Fruit fly (Drosophila melanogaster) whole organism, prepupa: ENCODE results near the gene CG14322.

Experiments
- Blimp-1 ChIP-seq: fragments of 200-800 bp; sonication (Bioruptor generic); optimal IDR thresholded peaks from 3 replicates; lab custom pipeline; 2017; ENCODE audit warnings: missing biosample characterization, missing genetic modification characterization, mild to moderate bottlenecking, moderate library complexity, missing genetic modification reagents
- CG10631 ChIP-seq: fragments of 200-800 bp; sonication (Bioruptor generic); optimal IDR thresholded peaks from 2 replicates; lab custom pipeline; 2016; ENCODE audit warnings: missing biosample characterization, missing genetic modification characterization
- CG10669 ChIP-seq: fragments of 200-800 bp; sonication (Bioruptor generic); optimal IDR thresholded peaks from 3 replicates; lab custom pipeline; 2018; ENCODE audit warnings: missing biosample characterization, mild to moderate bottlenecking, missing genetic modification characterization, moderate library complexity
- CG11294 ChIP-seq: fragments of 200-800 bp; sonication (Bioruptor generic); IDR thresholded peaks from 2 replicates; pipeline ENCODE4 v1.3.6; 2022; ENCODE audit warnings: missing biosample characterization, missing genetic modification characterization
- CG11762 ChIP-seq: fragments of 200-800 bp; sonication (Bioruptor generic); optimal IDR thresholded peaks from 3 replicates; lab custom pipeline; 2016; ENCODE audit warnings: missing biosample characterization, missing genetic modification characterization; ENCODE audit not compliant: insufficient read depth
- CG11902 ChIP-seq: fragments of 200-800 bp; sonication (Bioruptor generic); optimal IDR thresholded peaks from 3 replicates; lab custom pipeline; 2016; ENCODE audit warnings: missing biosample characterization, missing genetic modification characterization
- CG15336 ChIP-seq: fragments of 200-800 bp; sonication (Bioruptor generic); IDR thresholded peaks from 2 replicates; pipeline ENCODE4 v1.3.6; 2022; ENCODE audit warnings: missing biosample characterization, missing genetic modification characterization
- CG16779 ChIP-seq: fragments of 200-800 bp; sonication (Bioruptor generic); optimal IDR thresholded peaks from 3 replicates; lab custom pipeline; 2017; ENCODE audit warnings: missing biosample characterization, mild to moderate bottlenecking, missing genetic modification characterization
- CG3032 ChIP-seq: fragments of 200-800 bp; optimal IDR thresholded peaks from 2 replicates; lab custom pipeline; 2019; ENCODE audit warnings: missing biosample characterization, mild to moderate bottlenecking, missing genetic modification characterization, moderate library complexity
- CG31627 ChIP-seq: fragments of 200-800 bp; sonication (Bioruptor generic); optimal IDR thresholded peaks from 3 replicates; lab custom pipeline; 2016; ENCODE audit warnings: missing biosample characterization, missing genetic modification characterization
- CG32006 ChIP-seq: fragments of 200-800 bp; sonication (Bioruptor generic); optimal IDR thresholded peaks from 3 replicates; lab custom pipeline; 2017; ENCODE audit warnings: missing biosample characterization, mild to moderate bottlenecking, missing genetic modification characterization
- CG34406 ChIP-seq: fragments of 200-800 bp; sonication (Bioruptor generic); optimal IDR thresholded peaks from 3 replicates; lab custom pipeline; 2016; ENCODE audit warnings: missing biosample characterization, missing genetic modification characterization
- CG3919 ChIP-seq: fragments of 200-800 bp; sonication (Bioruptor generic); optimal IDR thresholded peaks from 3 replicates; lab custom pipeline; 2016; ENCODE audit warnings: missing biosample characterization, missing genetic modification characterization
- CG4318 ChIP-seq: fragments of 200-800 bp; sonication (Bioruptor generic); optimal IDR thresholded peaks from 3 replicates; lab custom pipeline; 2017; ENCODE audit warnings: missing biosample characterization, mild to moderate bottlenecking, missing genetic modification characterization
- CG6163 ChIP-seq: fragments of 200-800 bp; sonication (Bioruptor generic); IDR thresholded peaks from 3 replicates; pipeline ENCODE4 v1.3.6; 2022; ENCODE audit warnings: missing biosample characterization, missing genetic modification characterization
- CG6276 ChIP-seq: fragments of 200-800 bp; sonication (Bioruptor generic); optimal IDR thresholded peaks from 2 replicates; lab custom pipeline; 2017; ENCODE audit warnings: missing biosample characterization, mild to moderate bottlenecking, missing genetic modification characterization
- CG6792 ChIP-seq: fragments of 200-800 bp; sonication (Bioruptor generic); optimal IDR thresholded peaks from 3 replicates; lab custom pipeline; 2016; ENCODE audit warnings: missing biosample characterization, missing genetic modification characterization
- CG6854 ChIP-seq: fragments of 200-800 bp; sonication (Bioruptor generic); optimal IDR thresholded peaks from 2 replicates; lab custom pipeline; 2017; ENCODE audit warnings: missing biosample characterization, mild to moderate bottlenecking, missing genetic modification characterization
- CG7368 ChIP-seq: fragments of 200-800 bp; sonication (Bioruptor generic); optimal IDR thresholded peaks from 3 replicates; lab custom pipeline; 2016; ENCODE audit warnings: missing biosample characterization, missing genetic modification characterization
- CG8319 ChIP-seq: fragments of 200-800 bp; sonication (Bioruptor generic); optimal IDR thresholded peaks from 3 replicates; lab custom pipeline; 2016; ENCODE audit warnings: missing biosample characterization, missing genetic modification characterization
- CG8632 ChIP-seq: fragments of 200-800 bp; sonication (Bioruptor generic); optimal IDR thresholded peaks from 3 replicates; lab custom pipeline; 2016; ENCODE audit warnings: missing biosample characterization, missing genetic modification characterization
- CG9139 ChIP-seq: fragments of 200-800 bp; sonication (Bioruptor generic); optimal IDR thresholded peaks from 3 replicates; lab custom pipeline; 2017; ENCODE audit warnings: missing biosample characterization, mild to moderate bottlenecking, missing genetic modification characterization
- Eip93F ChIP-seq: fragments of 200-800 bp; sonication (Bioruptor generic); optimal IDR thresholded peaks from 2 replicates; lab custom pipeline; 2016; ENCODE audit warnings: missing biosample characterization, mild to moderate bottlenecking, missing genetic modification characterization
- Ets21C ChIP-seq: fragments of 200-800 bp; sonication (Bioruptor generic); optimal IDR thresholded peaks from 3 replicates; lab custom pipeline; 2016; ENCODE audit warnings: missing biosample characterization, missing genetic modification characterization
- Ets96B ChIP-seq: fragments of 200-800 bp; optimal IDR thresholded peaks from 2 replicates; lab custom pipeline; 2019; ENCODE audit warnings: missing biosample characterization, mild to moderate bottlenecking, missing genetic modification characterization, moderate library complexity
- Hr38 ChIP-seq: sonication (Bioruptor generic); optimal IDR thresholded peaks from 2 replicates; lab custom pipeline; 2016; ENCODE audit warnings: missing biosample characterization, missing genetic modification characterization
- Hr39 ChIP-seq: fragments of 200-800 bp; sonication (Bioruptor generic); optimal IDR thresholded peaks from 2 replicates; lab custom pipeline; 2016; ENCODE audit warnings: missing biosample characterization, missing genetic modification characterization
- Hr4 ChIP-seq: fragments of 200-800 bp; sonication (Bioruptor generic); optimal IDR thresholded peaks from 3 replicates; lab custom pipeline; 2016; ENCODE audit warnings: missing biosample characterization, missing genetic modification characterization
- Lpt ChIP-seq: fragments of 200-800 bp; sonication (Bioruptor generic); optimal IDR thresholded peaks from 3 replicates; lab custom pipeline; 2016; ENCODE audit warnings: missing biosample characterization, missing genetic modification characterization
- Met ChIP-seq: fragments of 200-800 bp; sonication (Bioruptor generic); optimal IDR thresholded peaks from 3 replicates; lab custom pipeline; 2016; ENCODE audit warnings: missing biosample characterization, missing genetic modification characterization
- OdsH ChIP-seq: fragments of 200-800 bp; sonication (Bioruptor generic); optimal IDR thresholded peaks from 3 replicates; lab custom pipeline; 2016; ENCODE audit warnings: missing biosample characterization, missing genetic modification characterization
- Smox ChIP-seq: fragments of 200-800 bp; sonication (Bioruptor generic); optimal IDR thresholded peaks from 3 replicates; lab custom pipeline; 2016; ENCODE audit warnings: missing biosample characterization, missing genetic modification characterization
- Sox14 ChIP-seq: fragments of 200-800 bp; sonication (Bioruptor generic); optimal IDR thresholded peaks from 3 replicates; lab custom pipeline; 2016; ENCODE audit warnings: missing biosample characterization, missing genetic modification characterization
- achi ChIP-seq: fragments of 200-800 bp; sonication (Bioruptor generic); optimal IDR thresholded peaks from 3 replicates; lab custom pipeline; 2016; ENCODE audit warnings: missing biosample characterization, missing genetic modification characterization
- acj6 ChIP-seq: fragments of 200-800 bp; sonication (Bioruptor generic); optimal IDR thresholded peaks from 3 replicates; lab custom pipeline; 2016; ENCODE audit warnings: missing biosample characterization, missing genetic modification characterization
- cyc ChIP-seq: fragments of 200-800 bp; sonication (Bioruptor generic); optimal IDR thresholded peaks from 3 replicates; lab custom pipeline; 2016; ENCODE audit warnings: missing biosample characterization, missing genetic modification characterization
- dac ChIP-seq: fragments of 200-800 bp; sonication (Bioruptor generic); optimal IDR thresholded peaks from 2 replicates; lab custom pipeline; 2017; ENCODE audit warnings: missing biosample characterization, mild to moderate bottlenecking, missing genetic modification characterization
- dsx ChIP-seq: fragments of 200-800 bp; optimal IDR thresholded peaks from 3 replicates; lab custom pipeline; 2019; ENCODE audit warnings: missing biosample characterization, mild to moderate bottlenecking, missing genetic modification characterization, moderate library complexity; ENCODE audit not compliant: poor library complexity, severe bottlenecking
- eg ChIP-seq: fragments of 200-800 bp; sonication (Bioruptor generic); IDR thresholded peaks from 3 replicates; pipeline ENCODE4 v1.3.6; 2022; ENCODE audit warnings: missing biosample characterization, missing genetic modification characterization
- esn ChIP-seq: fragments of 200-800 bp; sonication (Bioruptor generic); optimal IDR thresholded peaks from 2 replicates; lab custom pipeline; 2016; ENCODE audit warnings: missing biosample characterization, mild to moderate bottlenecking, missing genetic modification characterization, moderate library complexity
- fd59A ChIP-seq: fragments of 200-800 bp; sonication (Bioruptor generic); optimal IDR thresholded peaks from 2 replicates; lab custom pipeline; 2017; ENCODE audit warnings: missing biosample characterization, mild to moderate bottlenecking, missing genetic modification characterization, missing genetic modification reagents
- fd85E ChIP-seq: fragments of 200-800 bp; sonication (Bioruptor generic); optimal IDR thresholded peaks from 3 replicates; lab custom pipeline; 2016; ENCODE audit warnings: missing biosample characterization, missing genetic modification characterization
- lz ChIP-seq: fragments of 200-800 bp; sonication (Bioruptor generic); optimal IDR thresholded peaks from 3 replicates; lab custom pipeline; 2016; ENCODE audit warnings: missing biosample characterization, missing genetic modification characterization
- net ChIP-seq: fragments of 200-800 bp; sonication (Bioruptor generic); optimal IDR thresholded peaks from 3 replicates; lab custom pipeline; 2016; ENCODE audit warnings: missing biosample characterization, missing genetic modification characterization
- pdm3 ChIP-seq: fragments of 200-800 bp; sonication (Bioruptor generic); optimal IDR thresholded peaks from 3 replicates; lab custom pipeline; 2016; ENCODE audit warnings: missing biosample characterization, missing genetic modification characterization
- salr ChIP-seq, 2 experiments: fragments of 200-800 bp; sonication (Bioruptor generic); optimal IDR thresholded peaks; 3 replicates each; lab custom pipeline; 2016 to 2018; ENCODE audit warnings: missing biosample characterization in 2 of 2, missing genetic modification characterization in 2 of 2, mild to moderate bottlenecking in 1 of 2
- spab ChIP-seq: fragments of 200-800 bp; sonication (Bioruptor generic); optimal IDR thresholded peaks from 2 replicates; lab custom pipeline; 2017; ENCODE audit warnings: missing biosample characterization, mild to moderate bottlenecking, missing genetic modification characterization, missing genetic modification reagents
- topi ChIP-seq: fragments of 200-800 bp; sonication (Bioruptor generic); optimal IDR thresholded peaks from 3 replicates; lab custom pipeline; 2016; ENCODE audit warnings: missing biosample characterization, missing genetic modification characterization
- vri ChIP-seq: fragments of 200-800 bp; sonication (Bioruptor generic); optimal IDR thresholded peaks from 3 replicates; lab custom pipeline; 2016; ENCODE audit warnings: missing biosample characterization, mild to moderate bottlenecking, missing genetic modification characterization

CG14322 gene

dm6 chr3R:17701131-17701593, 53.7 kb downstream of the CG14322 start (continued):
- TF ChIP-seq Ets96B, result peak; percentile 20
- TF ChIP-seq Hr4, result peak; percentile 5
- no peak for TF ChIP-seq dac (GFP tag; lab: Kevin White, UChicago)
- TF ChIP-seq Met (GFP tag; lab: Kevin White, UChicago), result no peak
- peak; percentile 21 for TF ChIP-seq Eip93F (GFP tag; lab: Kevin White, UChicago)
- TF ChIP-seq CG3919 (GFP tag; lab: Kevin White, UChicago), result peak; percentile 2
- TF ChIP-seq vri, result peak; percentile 60
- no peak for TF ChIP-seq CG7368
- peak; percentile 40 for TF ChIP-seq dsx
- no peak for TF ChIP-seq CG10669
- no peak for TF ChIP-seq CG8632 (GFP tag; lab: Kevin White, UChicago)
- TF ChIP-seq CG11294, result 0 out of 2 replicates have a peak, but pooled peaks have one; percentile 31
- TF ChIP-seq lz, result no peak
- TF ChIP-seq CG16779 (tag; lab: Kevin White, UChicago), result no peak
- no peak for TF ChIP-seq CG32006 (GFP tag; lab: Kevin White, UChicago)
- no peak for TF ChIP-seq spab (GFP tag; lab: Kevin White, UChicago)
- TF ChIP-seq net (GFP tag; lab: Kevin White, UChicago), result no peak
- TF ChIP-seq achi, result no peak
- TF ChIP-seq Blimp-1 (GFP tag; lab: Kevin White, UChicago), result no peak
- no peak for TF ChIP-seq CG8319 (GFP tag; lab: Kevin White, UChicago)
- TF ChIP-seq CG6163 (GFP tag; lab: Robert Waterston, UW), result peak; percentile 53
- TF ChIP-seq OdsH (GFP tag; lab: Kevin White, UChicago), result no peak
- TF ChIP-seq topi (GFP tag; lab: Kevin White, UChicago), result no peak
- TF ChIP-seq esn (GFP tag; lab: Kevin White, UChicago), result no peak
- TF ChIP-seq eg (GFP tag; lab: Robert Waterston, UW), result no peak
- TF ChIP-seq CG6854 (GFP tag; lab: Kevin White, UChicago), result peak; percentile 71
- no peak for TF ChIP-seq CG6276 (GFP tag; lab: Kevin White, UChicago)
- TF ChIP-seq Hr38, result no peak
- TF ChIP-seq pdm3 (GFP tag; lab: Kevin White, UChicago), result no peak
- peak; percentile 11 for TF ChIP-seq CG34406 (GFP tag; lab: Kevin White, UChicago)
- TF ChIP-seq salr (GFP tag; optimal IDR thresholded peaks at IDR 0.05; lab: Kevin White, UChicago), result peak in 1 of 2 experiments; percentile 42
- peak; percentile 47; the same call in 1 of the 2 replicates for TF ChIP-seq CG15336 (GFP tag; lab: Robert Waterston, UW)
- TF ChIP-seq CG31627 (GFP tag; lab: Kevin White, UChicago), result no peak
- TF ChIP-seq Sox14 (GFP tag; lab: Kevin White, UChicago), result peak; percentile 68
- peak; percentile 6 for TF ChIP-seq CG6792 (GFP tag; lab: Kevin White, UChicago)
- TF ChIP-seq Smox (GFP tag; lab: Kevin White, UChicago), result no peak
- no peak for TF ChIP-seq acj6
- TF ChIP-seq fd85E (GFP tag; lab: Kevin White, UChicago), result no peak
- no peak for TF ChIP-seq fd59A (GFP tag; lab: Kevin White, UChicago)
- TF ChIP-seq CG4318, result no peak
- TF ChIP-seq, all 60 proteins: peak for 25

DNA sequence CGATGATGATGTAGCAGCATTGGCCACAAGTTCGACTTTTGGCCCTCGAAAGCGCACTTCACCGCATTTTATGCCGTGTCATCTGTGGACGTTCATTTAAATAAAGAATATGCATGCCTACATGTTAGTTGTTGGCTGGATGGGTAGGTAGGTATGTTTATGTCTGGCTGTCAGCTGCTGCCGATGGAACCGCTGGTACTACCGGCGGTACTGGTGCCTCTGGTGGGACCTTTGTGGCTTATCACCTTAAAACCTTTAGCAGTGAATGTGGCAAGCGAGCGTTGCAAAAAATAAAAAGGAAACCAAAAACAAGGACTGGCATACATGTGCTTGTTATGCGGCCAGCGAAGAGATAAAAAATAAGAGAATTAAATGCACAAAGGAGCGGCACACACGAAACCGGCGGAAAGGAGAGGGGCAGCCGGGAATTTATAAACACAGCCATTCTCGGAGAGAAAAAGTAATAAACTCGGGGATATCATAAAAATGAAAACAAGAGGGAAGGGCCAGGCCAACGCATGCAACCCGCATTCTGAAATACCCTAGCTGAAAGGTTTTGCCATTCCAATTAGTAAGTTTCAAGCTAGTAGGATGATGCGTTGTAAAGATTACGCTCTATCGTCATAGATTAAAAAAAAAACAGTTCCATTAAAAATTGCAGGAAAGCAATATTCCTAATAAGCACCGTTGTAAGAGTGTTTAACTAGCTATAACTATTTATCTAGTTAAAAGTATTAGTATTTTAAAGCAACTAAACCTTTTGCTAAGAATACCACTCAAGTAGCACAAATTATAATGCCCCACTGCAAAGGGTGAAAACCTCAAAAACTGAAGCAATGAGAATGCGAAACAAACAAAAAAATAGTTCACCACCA, 54.7 kb downstream of the CG14322 start:
- TF ChIP-seq Hr39 (GFP tag; lab: Kevin White, UChicago) (peak; percentile 63), CG6276 (GFP tag; lab: Kevin White, UChicago) (peak; percentile 3), Sox14 (GFP tag; lab: Kevin White, UChicago) (peak; percentile 84), CG9139 (GFP tag; lab: Kevin White, UChicago) (peak; percentile 39), pdm3 (GFP tag; lab: Kevin White, UChicago) (peak; percentile 86), CG11902 (GFP tag; lab: Kevin White, UChicago) (peak; percentile 24), CG10669 (peak; percentile 81), CG3032 (peak; percentile 90), CG8632 (GFP tag; lab: Kevin White, UChicago) (peak; percentile 75), CG7368 (peak; percentile 53), CG11762 (peak; percentile 52), Eip93F (GFP tag; lab: Kevin White, UChicago) (no peak), Ets21C (GFP tag; lab: Kevin White, UChicago) (peak; percentile 52), cyc (GFP tag; lab: Kevin White, UChicago) (peak; percentile 58), fd85E (GFP tag; lab: Kevin White, UChicago) (no peak), Met (GFP tag; lab: Kevin White, UChicago) (peak; percentile 77), CG10631 (GFP tag; lab: Kevin White, UChicago) (peak; percentile 84), spab (GFP tag; lab: Kevin White, UChicago) (peak; percentile 77), CG6163 (GFP tag; lab: Robert Waterston, UW) (no peak), Lpt (GFP tag; lab: Kevin White, UChicago) (no peak)
